Fruit fly (Drosophila melanogaster) whole organism, embryonic: ENCODE data around the gene CG34267.

ENCODE experiments used
- Ada2b ChIP-seq: fragments of 200-800 bp; sonication (Bioruptor generic); IDR thresholded peaks from 2 replicates; pipeline ENCODE4 v1.3.6; 2022; ENCODE audit warnings: missing biosample characterization, missing genetic modification characterization
- Bdp1 ChIP-seq: fragments of 200-800 bp; sonication (Bioruptor generic); optimal IDR thresholded peaks from 3 replicates; lab custom pipeline; 2016; ENCODE audit warnings: missing biosample characterization, missing genetic modification characterization
- CG10147 ChIP-seq: fragments of 200-800 bp; sonication (Bioruptor generic); optimal IDR thresholded peaks from 2 replicates; lab custom pipeline; 2019; ENCODE audit warnings: missing biosample characterization, mild to moderate bottlenecking, missing genetic modification characterization, moderate library complexity
- CG10209 ChIP-seq: fragments of 200-800 bp; sonication (Bioruptor generic); optimal IDR thresholded peaks from 3 replicates; lab custom pipeline; 2017; ENCODE audit warnings: missing biosample characterization, mild to moderate bottlenecking, missing genetic modification characterization, missing genetic modification reagents
- CG13894 ChIP-seq: fragments of 200-800 bp; sonication (Bioruptor generic); optimal IDR thresholded peaks from 3 replicates; lab custom pipeline; 2018; ENCODE audit warnings: missing biosample characterization, mild to moderate bottlenecking, missing genetic modification characterization, moderate library complexity
- CG15514 ChIP-seq: fragments of 200-800 bp; sonication (Bioruptor generic); optimal IDR thresholded peaks from 3 replicates; lab custom pipeline; 2017; ENCODE audit warnings: missing biosample characterization, missing genetic modification characterization, mild to moderate bottlenecking, moderate library complexity, missing genetic modification reagents
- CG16863 ChIP-seq: fragments of 200-800 bp; sonication (Bioruptor generic); optimal IDR thresholded peaks from 3 replicates; lab custom pipeline; 2016; ENCODE audit warnings: missing biosample characterization, missing genetic modification characterization
- CG17361 ChIP-seq: fragments of 200-800 bp; sonication (Bioruptor generic); IDR thresholded peaks from 3 replicates; pipeline ENCODE4 v1.3.6; 2022; ENCODE audit warnings: missing biosample characterization, missing genetic modification characterization
- CG18262 ChIP-seq: fragments of 200-800 bp; optimal IDR thresholded peaks from 3 replicates; lab custom pipeline; 2019; ENCODE audit warnings: missing biosample characterization, mild to moderate bottlenecking, missing genetic modification characterization, moderate library complexity
- CG18476 ChIP-seq: fragments of 200-800 bp; sonication (Bioruptor generic); optimal IDR thresholded peaks from 2 replicates; lab custom pipeline; 2016; ENCODE audit warnings: missing biosample characterization, mild to moderate bottlenecking, missing genetic modification characterization
- CG18619 ChIP-seq: fragments of 200-800 bp; sonication (Bioruptor generic); optimal IDR thresholded peaks from 3 replicates; lab custom pipeline; 2017; ENCODE audit warnings: missing biosample characterization, mild to moderate bottlenecking, missing genetic modification characterization
- CG30403 ChIP-seq: fragments of 200-800 bp; sonication (Bioruptor generic); optimal IDR thresholded peaks from 3 replicates; lab custom pipeline; 2016; ENCODE audit warnings: missing biosample characterization, missing genetic modification characterization
- CG31441 ChIP-seq: fragments of 200-800 bp; sonication (Bioruptor generic); IDR thresholded peaks from 2 replicates; pipeline ENCODE4 v1.3.6; 2022; ENCODE audit warnings: missing biosample characterization, missing genetic modification characterization
- CG4328 ChIP-seq: fragments of 200-800 bp; sonication (Bioruptor generic); optimal IDR thresholded peaks from 3 replicates; lab custom pipeline; 2017; ENCODE audit warnings: missing biosample characterization, missing genetic modification reagents, missing genetic modification characterization
- CG6813 ChIP-seq: fragments of 200-800 bp; sonication (Bioruptor generic); optimal IDR thresholded peaks from 2 replicates; lab custom pipeline; 2017; ENCODE audit warnings: missing biosample characterization, missing genetic modification characterization, mild to moderate bottlenecking, moderate library complexity, missing genetic modification reagents
- CG7987 ChIP-seq: fragments of 200-800 bp; sonication (Bioruptor generic); optimal IDR thresholded peaks from 2 replicates; lab custom pipeline; 2018; ENCODE audit warnings: missing biosample characterization, mild to moderate bottlenecking, missing genetic modification characterization, moderate library complexity
- CG8478 ChIP-seq: fragments of >200 bp; optimal IDR thresholded peaks from 2 replicates; lab custom pipeline; 2018
- CG9215 ChIP-seq: fragments of 200-800 bp; sonication (Bioruptor generic); IDR thresholded peaks from 2 replicates; pipeline ENCODE4 v1.3.6; 2022; ENCODE audit warnings: missing biosample characterization, missing genetic modification characterization
- CkIIα-i1 ChIP-seq: fragments of 200-800 bp; sonication (Bioruptor generic); IDR thresholded peaks from 2 replicates; pipeline ENCODE4 v1.3.6; 2022; ENCODE audit warnings: missing biosample characterization, missing genetic modification characterization
- CoRest ChIP-seq: fragments of 200-800 bp; sonication (Bioruptor generic); optimal IDR thresholded peaks from 3 replicates; lab custom pipeline; 2018; ENCODE audit warnings: missing biosample characterization, mild to moderate bottlenecking, missing genetic modification characterization, moderate library complexity
- D19A ChIP-seq: fragments of 200-800 bp; optimal IDR thresholded peaks from 3 replicates; lab custom pipeline; 2019; ENCODE audit warnings: missing biosample characterization, mild to moderate bottlenecking, missing genetic modification characterization, moderate library complexity
- Drgx ChIP-seq: fragments of 200-800 bp; sonication (Bioruptor generic); IDR thresholded peaks from 2 replicates; pipeline ENCODE4 v1.3.6; 2022; ENCODE audit warnings: missing biosample characterization, missing genetic modification characterization
- H2.0 ChIP-seq: fragments of 200-800 bp; sonication (Bioruptor generic); IDR thresholded peaks from 2 replicates; pipeline ENCODE4 v1.3.6; 2022; ENCODE audit warnings: missing biosample characterization, missing genetic modification characterization
- HmgZ ChIP-seq: fragments of 200-800 bp; sonication (Bioruptor generic); optimal IDR thresholded peaks from 2 replicates; lab custom pipeline; 2018; ENCODE audit warnings: missing biosample characterization, mild to moderate bottlenecking, missing genetic modification characterization
- Hr51 ChIP-seq, 2 experiments: fragments of 200-800 bp; sonication (Bioruptor generic); optimal IDR thresholded peaks; 2 replicates in 1 of 2; 3 replicates in 1 of 2; lab custom pipeline; 2016 to 2018; ENCODE audit warnings: missing biosample characterization in 2 of 2, missing genetic modification characterization in 2 of 2, mild to moderate bottlenecking in 1 of 2, moderate library complexity in 1 of 2
- Mad ChIP-seq: fragments of 200-800 bp; sonication (Bioruptor generic); optimal IDR thresholded peaks from 2 replicates; lab custom pipeline; 2016; ENCODE audit warnings: missing biosample characterization, missing genetic modification characterization
- Trl ChIP-seq, 3 experiments: fragments of >200 bp in 2 of 3; fragments of 200-800 bp in 1 of 3; sonication (Bioruptor generic) in 1 of 3; optimal IDR thresholded peaks; 2 replicates in 1 of 3; 3 replicates in 2 of 3; lab custom pipeline; 2016 to 2017; ENCODE audit warnings: missing biosample characterization in 1 of 3, missing genetic modification characterization in 1 of 3
- al ChIP-seq: fragments of 200-800 bp; sonication (Bioruptor generic); IDR thresholded peaks from 2 replicates; pipeline ENCODE4 v1.3.6; 2022; ENCODE audit warnings: missing biosample characterization, missing genetic modification characterization
- ase ChIP-seq: fragments of 200-800 bp; sonication (Bioruptor generic); IDR thresholded peaks from 3 replicates; pipeline ENCODE4 v1.3.6; 2022; ENCODE audit warnings: missing biosample characterization, missing genetic modification characterization
- chif ChIP-seq, 2 experiments: fragments of 200-800 bp; sonication (Bioruptor generic); optimal IDR thresholded peaks; 3 replicates each; lab custom pipeline; 2016; ENCODE audit warnings: missing biosample characterization in 2 of 2, missing genetic modification characterization in 2 of 2
- da ChIP-seq: fragments of 200-800 bp; sonication (Bioruptor generic); optimal IDR thresholded peaks from 2 replicates; lab custom pipeline; 2016; ENCODE audit warnings: missing biosample characterization, missing genetic modification characterization
- disco-r ChIP-seq: fragments of 200-800 bp; sonication (Bioruptor generic); optimal IDR thresholded peaks from 2 replicates; lab custom pipeline; 2016; ENCODE audit warnings: missing biosample characterization, missing genetic modification characterization
- dm ChIP-seq: fragments of 200-800 bp; sonication (Bioruptor generic); optimal IDR thresholded peaks from 3 replicates; lab custom pipeline; 2016; ENCODE audit warnings: missing biosample characterization, missing genetic modification characterization
- ems ChIP-seq: fragments of 200-800 bp; sonication (Bioruptor generic); optimal IDR thresholded peaks from 3 replicates; lab custom pipeline; 2016; ENCODE audit warnings: missing biosample characterization, missing genetic modification characterization
- exex ChIP-seq: fragments of 200-800 bp; sonication (Bioruptor generic); optimal IDR thresholded peaks from 4 replicates; lab custom pipeline; 2018; ENCODE audit warnings: missing biosample characterization, mild to moderate bottlenecking, missing genetic modification characterization, moderate library complexity
- ftz-f1 ChIP-seq: fragments of 200-800 bp; sonication (Bioruptor generic); optimal IDR thresholded peaks from 2 replicates; lab custom pipeline; 2016; ENCODE audit warnings: missing biosample characterization, missing genetic modification characterization
- hb ChIP-seq: fragments of 200-800 bp; sonication (Bioruptor generic); IDR thresholded peaks from 3 replicates; pipeline ENCODE4 v1.3.6; 2022; ENCODE audit warnings: missing biosample characterization, missing genetic modification characterization; ENCODE audit not compliant: partially characterized antibody
- jing ChIP-seq: fragments of 200-800 bp; sonication (Bioruptor generic); optimal IDR thresholded peaks from 2 replicates; lab custom pipeline; 2018; ENCODE audit warnings: missing biosample characterization, mild to moderate bottlenecking, missing genetic modification characterization
- lmd ChIP-seq: fragments of 200-800 bp; sonication (Bioruptor generic); IDR thresholded peaks from 2 replicates; pipeline ENCODE4 v1.3.6; 2022; ENCODE audit warnings: missing biosample characterization, missing genetic modification characterization
- nerfin-2 ChIP-seq: fragments of 200-800 bp; sonication (Bioruptor generic); IDR thresholded peaks from 2 replicates; pipeline ENCODE4 v1.3.6; 2022; ENCODE audit warnings: missing biosample characterization, missing genetic modification characterization; ENCODE audit not compliant: partially characterized antibody
- nmo ChIP-seq: fragments of 200-800 bp; sonication (Bioruptor generic); optimal IDR thresholded peaks from 2 replicates; lab custom pipeline; 2018; ENCODE audit warnings: missing biosample characterization, mild to moderate bottlenecking, missing genetic modification characterization, moderate library complexity
- nom ChIP-seq: fragments of 200-800 bp; sonication (Bioruptor generic); optimal IDR thresholded peaks from 2 replicates; lab custom pipeline; 2017; ENCODE audit warnings: missing biosample characterization, missing genetic modification characterization, mild to moderate bottlenecking, moderate library complexity, missing genetic modification reagents
- pb ChIP-seq: fragments of 200-800 bp; sonication (Bioruptor generic); optimal IDR thresholded peaks from 3 replicates; lab custom pipeline; 2016; ENCODE audit warnings: missing biosample characterization, missing genetic modification characterization
- pros ChIP-seq: fragments of 200-800 bp; sonication (Bioruptor generic); optimal IDR thresholded peaks from 3 replicates; lab custom pipeline; 2019; ENCODE audit warnings: missing biosample characterization, mild to moderate bottlenecking, missing genetic modification characterization, moderate library complexity
- scrt ChIP-seq: fragments of 200-800 bp; sonication (Bioruptor generic); optimal IDR thresholded peaks from 2 replicates; lab custom pipeline; 2018; ENCODE audit warnings: missing biosample characterization, mild to moderate bottlenecking, missing genetic modification characterization, moderate library complexity
- sim ChIP-seq: fragments of 200-800 bp; sonication (Bioruptor generic); IDR thresholded peaks from 2 replicates; pipeline ENCODE4 v1.3.6; 2022; ENCODE audit warnings: missing biosample characterization, missing genetic modification characterization
- slbo ChIP-seq: fragments of 200-800 bp; sonication (Bioruptor generic); IDR thresholded peaks from 2 replicates; pipeline ENCODE4 v1.3.6; 2022; ENCODE audit warnings: missing biosample characterization, missing genetic modification characterization
- sob ChIP-seq: fragments of 200-800 bp; sonication (Bioruptor generic); IDR thresholded peaks from 2 replicates; pipeline ENCODE4 v1.3.6; 2022; ENCODE audit warnings: missing biosample characterization, missing genetic modification characterization
- trem ChIP-seq: fragments of 200-800 bp; optimal IDR thresholded peaks from 3 replicates; lab custom pipeline; 2019; ENCODE audit warnings: missing biosample characterization, mild to moderate bottlenecking, missing genetic modification characterization, moderate library complexity

Gene CG34267

DNA sequence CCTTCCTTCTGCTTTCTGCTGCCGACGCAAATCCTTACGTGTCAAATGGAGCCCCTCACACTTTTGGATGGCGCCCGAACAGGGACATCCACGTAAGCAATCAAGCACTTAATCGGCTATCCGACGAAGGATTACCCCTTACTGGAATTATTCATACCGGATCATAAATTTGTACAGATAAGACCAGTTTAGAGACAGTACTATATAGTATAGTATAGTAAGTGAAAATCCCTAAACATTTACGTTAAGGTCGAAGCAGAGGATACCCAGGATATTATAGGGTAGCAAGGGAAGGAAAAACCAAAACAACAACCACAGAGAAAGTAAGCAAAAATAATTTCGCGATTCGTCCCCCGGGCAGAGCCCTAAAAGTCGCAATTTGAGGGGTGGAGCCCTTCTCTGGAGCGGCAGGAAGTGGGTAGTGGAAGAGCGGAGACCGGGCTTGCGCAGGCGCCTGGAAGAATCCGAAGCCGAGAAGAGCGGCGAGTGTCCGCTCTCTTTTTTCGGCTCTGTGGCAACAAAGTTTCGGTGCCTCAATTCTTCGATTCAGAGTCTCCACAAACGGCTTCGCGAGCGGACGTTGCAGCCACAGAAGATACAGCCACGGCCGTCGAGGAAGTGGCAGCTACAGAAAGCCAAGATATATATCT lies 45.4 kb upstream of the CG34267 start (continued):
- no peak for TF ChIP-seq trem (tag; lab: Kevin White, UChicago)
- peak in 1 of 2 experiments; percentile 38 for TF ChIP-seq Trl (optimal IDR thresholded peaks at IDR 0.05; lab: Kevin White, UChicago)
- peak; percentile 43 for TF ChIP-seq Trl (GFP tag; optimal IDR thresholded peaks at IDR 0.05; lab: Kevin White, UChicago)
- no peak for TF ChIP-seq pros (GFP tag; lab: Kevin White, UChicago)
- peak; percentile 68 for TF ChIP-seq CG6813 (GFP tag; lab: Kevin White, UChicago)
- peak; percentile 86 for TF ChIP-seq slbo
- TF ChIP-seq jing (GFP tag; lab: Kevin White, UChicago): no peak
- TF ChIP-seq al (GFP tag; lab: Robert Waterston, UW): peak; percentile 40; the same call in 1 of the 2 replicates
- peak; percentile 44 for TF ChIP-seq CG18619 (GFP tag; lab: Kevin White, UChicago)
- TF ChIP-seq sob (GFP tag; lab: Robert Waterston, UW): peak; percentile 73
- peak; percentile 24 for TF ChIP-seq CG18262 (tag; lab: Kevin White, UChicago)
- peak; percentile 49 to 71 for TF ChIP-seq Hr51 (GFP tag; optimal IDR thresholded peaks at IDR 0.05; lab: Kevin White, UChicago)
- peak; percentile 31 for TF ChIP-seq nom (GFP tag; lab: Kevin White, UChicago)
- TF ChIP-seq hb (GFP tag; lab: Robert Waterston, UW): no peak
- peak; percentile 42; the same call in 1 of the 2 replicates for TF ChIP-seq CG31441 (GFP tag; lab: Robert Waterston, UW)
- TF ChIP-seq D19A (tag; lab: Kevin White, UChicago): peak; percentile 41
- peak; percentile 18 for TF ChIP-seq CG18476
- TF ChIP-seq Ada2b (GFP tag; lab: Robert Waterston, UW): peak; percentile 64
- TF ChIP-seq lmd: peak; percentile 77
- peak; percentile 72 for TF ChIP-seq Drgx (GFP tag; lab: Robert Waterston, UW)
- TF ChIP-seq CG8478 (lab: Kevin White, UChicago): no peak
- peak; percentile 76 for TF ChIP-seq HmgZ
- peak; percentile 26 for TF ChIP-seq CG7987 (GFP tag; lab: Kevin White, UChicago)
- no peak for TF ChIP-seq da
- TF ChIP-seq CG13894 (tag; lab: Kevin White, UChicago): peak; percentile 84
- peak; percentile 57 for TF ChIP-seq Mad (GFP tag; lab: Kevin White, UChicago)
- peak; percentile 64 for TF ChIP-seq CG15514 (GFP tag; lab: Kevin White, UChicago)
- peak; percentile 41 for TF ChIP-seq Bdp1 (GFP tag; lab: Kevin White, UChicago)
- TF ChIP-seq chif (GFP tag; optimal IDR thresholded peaks at IDR 0.05; lab: Kevin White, UChicago): peak; percentile 30 to 70
- peak; percentile 51 for TF ChIP-seq H2.0
- no peak for TF ChIP-seq CkIIα-i1
- TF ChIP-seq ftz-f1 (GFP tag; lab: Kevin White, UChicago): no peak
- TF ChIP-seq CG4328 (GFP tag; lab: Kevin White, UChicago): no peak
- TF ChIP-seq CG10209 (GFP tag; lab: Kevin White, UChicago): peak; percentile 42
- TF ChIP-seq disco-r (GFP tag; lab: Kevin White, UChicago): no peak
- peak; percentile 42 for TF ChIP-seq pb
- TF ChIP-seq scrt (GFP tag; lab: Kevin White, UChicago): peak; percentile 80
- peak; percentile 62; the same call in 1 of the 2 replicates for TF ChIP-seq CG9215
- 0 out of 2 replicates have a peak, but pooled peaks have one; percentile 10 for TF ChIP-seq sim
- TF ChIP-seq CG30403 (GFP tag; lab: Kevin White, UChicago): peak; percentile 69
- no peak for TF ChIP-seq nerfin-2 (GFP tag; lab: Robert Waterston, UW)
- TF ChIP-seq exex: peak; percentile 45
- peak; percentile 58; the same call in 1 of the 3 replicates for TF ChIP-seq ase
- TF ChIP-seq CG16863 (GFP tag; lab: Kevin White, UChicago): peak; percentile 28
- TF ChIP-seq nmo (GFP tag; lab: Kevin White, UChicago): peak; percentile 46
- TF ChIP-seq dm (GFP tag; lab: Kevin White, UChicago): peak; percentile 21
- 0 out of 3 replicates have a peak, but pooled peaks have one; percentile 34 for TF ChIP-seq CG17361 (GFP tag; lab: Robert Waterston, UW)
- TF ChIP-seq ems: peak; percentile 70
- TF ChIP-seq CG10147 (GFP tag; lab: Kevin White, UChicago): peak; percentile 74
- peak; percentile 64 for TF ChIP-seq CoRest (tag; lab: Kevin White, UChicago)
